Fruit fly (Drosophila melanogaster): Measurements from ENCODE around the gene CG18577.
A peak's percentile ranks its signal among the peaks of the same experiment; 100 is the strongest.

The CG18577 gene

dm6 chr3R:11221437-11222230 lies 25.7 kb downstream of the CG18577 start, which contains the start of the genes CG6693 and RpL3:
Gene CG6693 (minus strand): TSS chr3R:11221639.
Gene RpL3 (plus strand): TSS chr3R:11221894.
- peak; percentile 31 for TF ChIP-seq CG17806 (tag; optimal IDR thresholded peaks at IDR 0.05)
- peak; percentile 61 for TF ChIP-seq Ets98B (GFP tag; IDR thresholded peaks at IDR 0.05)
- TF ChIP-seq CG13204 (GFP tag; optimal IDR thresholded peaks at IDR 0.05), result no peak
- peak; percentile 58 for TF ChIP-seq CG34367 (tag; optimal IDR thresholded peaks at IDR 0.05)
- peak; percentile 78 for TF ChIP-seq CG4496 (GFP tag; IDR thresholded peaks at IDR 0.05)
- TF ChIP-seq CG15710 (tag; optimal IDR thresholded peaks at IDR 0.05), result peak; percentile 49
- TF ChIP-seq gl (tag; optimal IDR thresholded peaks at IDR 0.05), result peak; percentile 56
- no peak for TF ChIP-seq CG8301 (tag; optimal IDR thresholded peaks at IDR 0.05)
- TF ChIP-seq rn (GFP tag; IDR thresholded peaks at IDR 0.05), result no peak
- TF ChIP-seq CG8159 (tag; optimal IDR thresholded peaks at IDR 0.05), result peak; percentile 59
- TF ChIP-seq Pif1B (GFP tag; optimal IDR thresholded peaks at IDR 0.05), result no peak
- TF ChIP-seq CG10348 (GFP tag; IDR thresholded peaks at IDR 0.05), result no peak
- peak; percentile 81 for TF ChIP-seq Snoo (tag; optimal IDR thresholded peaks at IDR 0.05)
- TF ChIP-seq EcR (GFP tag; optimal IDR thresholded peaks at IDR 0.05), result peak; percentile 16
- TF ChIP-seq Pif1A (GFP tag; optimal IDR thresholded peaks at IDR 0.05), result no peak
- peak; percentile 81 for TF ChIP-seq CG12605 (GFP tag; IDR thresholded peaks at IDR 0.05)
- TF ChIP-seq CG32121 (GFP tag; IDR thresholded peaks at IDR 0.05), result peak; percentile 74
- TF ChIP-seq fd96Ca (GFP tag; IDR thresholded peaks at IDR 0.05), result no peak
- no peak for TF ChIP-seq CG9948 (tag; optimal IDR thresholded peaks at IDR 0.05)
- no peak for TF ChIP-seq CG14655 (GFP tag; optimal IDR thresholded peaks at IDR 0.05)
- no peak for TF ChIP-seq D1 (tag; optimal IDR thresholded peaks at IDR 0.05)

DNA sequence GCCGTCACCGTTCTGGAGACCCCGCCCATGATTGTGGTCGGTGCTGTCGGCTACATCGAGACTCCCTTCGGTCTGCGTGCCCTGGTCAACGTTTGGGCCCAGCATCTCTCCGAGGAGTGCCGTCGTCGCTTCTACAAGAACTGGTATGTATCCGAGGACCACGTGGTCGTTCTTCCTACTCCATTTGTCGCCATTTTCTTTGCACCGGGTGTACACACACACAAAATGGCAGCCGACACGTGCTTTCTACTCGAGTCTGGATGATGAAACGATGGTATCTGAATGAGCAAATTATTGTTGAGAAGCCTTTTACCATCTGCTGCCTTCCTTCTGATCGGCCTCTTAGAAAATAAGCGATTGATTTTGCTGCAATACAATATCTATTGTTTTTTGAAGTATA lies 26.7 kb downstream of the CG18577 start:
- TF ChIP-seq CG14655 (GFP tag; optimal IDR thresholded peaks at IDR 0.05), result no peak
- TF ChIP-seq Snoo (tag; optimal IDR thresholded peaks at IDR 0.05), result no peak
- no peak for TF ChIP-seq CG9948 (tag; optimal IDR thresholded peaks at IDR 0.05)
- TF ChIP-seq D1 (tag; optimal IDR thresholded peaks at IDR 0.05), result no peak
- no peak for TF ChIP-seq gl (tag; optimal IDR thresholded peaks at IDR 0.05)
- TF ChIP-seq CG4496 (GFP tag; IDR thresholded peaks at IDR 0.05), result no peak
- TF ChIP-seq CG17806 (tag; optimal IDR thresholded peaks at IDR 0.05), result no peak
- no peak for TF ChIP-seq CG32121 (GFP tag; IDR thresholded peaks at IDR 0.05)
- no peak for TF ChIP-seq rn (GFP tag; IDR thresholded peaks at IDR 0.05)
- no peak for TF ChIP-seq Pif1A (GFP tag; optimal IDR thresholded peaks at IDR 0.05)
- no peak for TF ChIP-seq CG12605 (GFP tag; IDR thresholded peaks at IDR 0.05)
- no peak for TF ChIP-seq Pif1B (GFP tag; optimal IDR thresholded peaks at IDR 0.05)
- no peak for TF ChIP-seq Ets98B (GFP tag; IDR thresholded peaks at IDR 0.05)
- no peak for TF ChIP-seq CG34367 (tag; optimal IDR thresholded peaks at IDR 0.05)
- TF ChIP-seq fd96Ca (GFP tag; IDR thresholded peaks at IDR 0.05), result no peak

DNA sequence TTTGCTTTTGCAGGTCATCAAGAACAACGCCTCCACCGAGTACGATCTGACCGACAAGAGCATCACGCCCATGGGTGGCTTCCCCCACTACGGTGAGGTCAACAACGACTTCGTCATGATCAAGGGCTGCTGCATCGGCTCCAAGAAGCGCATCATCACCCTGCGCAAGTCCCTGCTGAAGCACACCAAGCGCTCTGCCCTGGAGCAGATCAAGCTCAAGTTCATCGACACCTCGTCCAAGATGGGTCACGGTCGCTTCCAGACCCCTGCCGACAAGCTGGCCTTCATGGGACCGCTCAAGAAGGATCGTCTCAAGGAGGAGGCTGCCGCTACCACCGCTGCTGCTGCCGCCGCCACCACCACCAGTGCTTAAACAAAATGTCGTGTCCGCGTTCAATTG lies 28.6 kb downstream of the CG18577 start:
- TF ChIP-seq Ets98B (GFP tag; IDR thresholded peaks at IDR 0.05) (no peak), Snoo (tag; optimal IDR thresholded peaks at IDR 0.05) (no peak), rn (GFP tag; IDR thresholded peaks at IDR 0.05) (no peak), EcR (GFP tag; optimal IDR thresholded peaks at IDR 0.05) (no peak), Pif1B (GFP tag; optimal IDR thresholded peaks at IDR 0.05) (no peak), CG4496 (GFP tag; IDR thresholded peaks at IDR 0.05) (no peak), gl (tag; optimal IDR thresholded peaks at IDR 0.05) (no peak), CG8159 (tag; optimal IDR thresholded peaks at IDR 0.05) (no peak), CG15710 (tag; optimal IDR thresholded peaks at IDR 0.05) (no peak), CG12605 (GFP tag; IDR thresholded peaks at IDR 0.05) (no peak), fd96Ca (GFP tag; IDR thresholded peaks at IDR 0.05) (no peak), CG9948 (tag; optimal IDR thresholded peaks at IDR 0.05) (no peak)

dm6 chr3R:11225220-11225619 lies 29.3 kb downstream of the CG18577 start, which contains the start of gene scpr-C:
Gene scpr-C (plus strand): TSS chr3R:11225520.
- no peak for TF ChIP-seq CG12605 (GFP tag; IDR thresholded peaks at IDR 0.05)
- TF ChIP-seq CG8301 (tag; optimal IDR thresholded peaks at IDR 0.05), result no peak
- TF ChIP-seq CG9948 (tag; optimal IDR thresholded peaks at IDR 0.05), result no peak
- TF ChIP-seq fd96Ca (GFP tag; IDR thresholded peaks at IDR 0.05), result no peak
- TF ChIP-seq CG10348 (GFP tag; IDR thresholded peaks at IDR 0.05), result no peak
- TF ChIP-seq rn (GFP tag; IDR thresholded peaks at IDR 0.05), result no peak
- no peak for TF ChIP-seq EcR (GFP tag; optimal IDR thresholded peaks at IDR 0.05)
- no peak for TF ChIP-seq CG32121 (GFP tag; IDR thresholded peaks at IDR 0.05)
- TF ChIP-seq CG13204 (GFP tag; optimal IDR thresholded peaks at IDR 0.05), result no peak
- no peak for TF ChIP-seq Snoo (tag; optimal IDR thresholded peaks at IDR 0.05)
- TF ChIP-seq CG14655 (GFP tag; optimal IDR thresholded peaks at IDR 0.05), result no peak
- no peak for TF ChIP-seq CG8159 (tag; optimal IDR thresholded peaks at IDR 0.05)
- no peak for TF ChIP-seq CG15710 (tag; optimal IDR thresholded peaks at IDR 0.05)
- TF ChIP-seq CG34367 (tag; optimal IDR thresholded peaks at IDR 0.05), result no peak
- TF ChIP-seq gl (tag; optimal IDR thresholded peaks at IDR 0.05), result no peak

DNA sequence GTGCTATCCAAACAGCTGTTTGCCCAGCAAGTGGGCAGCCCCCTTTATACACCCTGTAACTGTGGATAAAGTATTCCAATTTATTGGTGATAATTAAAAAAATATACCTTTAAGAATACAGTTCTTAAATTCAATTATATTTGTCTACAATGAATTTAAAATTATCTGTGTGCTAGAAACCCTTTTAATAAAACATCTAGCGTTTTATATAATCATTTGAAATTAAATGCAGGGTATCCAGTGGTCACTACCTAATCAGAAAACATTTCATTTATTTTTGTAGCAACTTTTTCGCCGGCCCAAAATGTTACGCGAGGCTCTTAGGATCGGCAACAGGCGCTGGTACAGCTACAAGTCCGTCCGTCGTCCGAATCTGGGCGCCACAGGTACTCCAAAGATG lies 30.6 kb downstream of the CG18577 start, which contains the start of gene CG17726:
TSS of gene CG17726 (plus strand) at position 267 of the 400 bp plus-strand sequence.
- TF ChIP-seq rn (GFP tag; IDR thresholded peaks at IDR 0.05) (peak; percentile 95), CG34367 (tag; optimal IDR thresholded peaks at IDR 0.05) (peak; percentile 97), CG12605 (GFP tag; IDR thresholded peaks at IDR 0.05) (peak; percentile 99), Pif1B (GFP tag; optimal IDR thresholded peaks at IDR 0.05) (no peak), Pif1A (GFP tag; optimal IDR thresholded peaks at IDR 0.05) (no peak), CG14655 (GFP tag; optimal IDR thresholded peaks at IDR 0.05) (no peak), CG4496 (GFP tag; IDR thresholded peaks at IDR 0.05) (peak; percentile 99), CG10348 (GFP tag; IDR thresholded peaks at IDR 0.05) (peak; percentile 81), gl (tag; optimal IDR thresholded peaks at IDR 0.05) (peak; percentile 90), CG13204 (GFP tag; optimal IDR thresholded peaks at IDR 0.05) (no peak), Ets98B (GFP tag; IDR thresholded peaks at IDR 0.05) (peak; percentile 98), CG9948 (tag; optimal IDR thresholded peaks at IDR 0.05) (peak; percentile 95), Snoo (tag; optimal IDR thresholded peaks at IDR 0.05) (peak; percentile 98), CG17806 (tag; optimal IDR thresholded peaks at IDR 0.05) (peak; percentile 95), CG8301 (tag; optimal IDR thresholded peaks at IDR 0.05) (peak; percentile 96), CG32121 (GFP tag; IDR thresholded peaks at IDR 0.05) (peak; percentile 97), fd96Ca (GFP tag; IDR thresholded peaks at IDR 0.05) (peak; percentile 69; the same call in 2 of the 3 replicates), EcR (GFP tag; optimal IDR thresholded peaks at IDR 0.05) (peak; percentile 42), CG8159 (tag; optimal IDR thresholded peaks at IDR 0.05) (peak; percentile 98), D1 (tag; optimal IDR thresholded peaks at IDR 0.05) (no peak), CG15710 (tag; optimal IDR thresholded peaks at IDR 0.05) (peak; percentile 98)

Measured in whole organism, pupa.